Worm (Caenorhabditis elegans) whole organism, L1 larva: ENCODE results near the gene C16C8.22.

Source experiments
- C04F5.9 ChIP-seq: sonication (generic microtip); optimal IDR thresholded peaks from 2 replicates; lab custom pipeline; 2016; ENCODE audit warnings: missing genetic modification characterization, missing compliant biosample characterization
- C16A3.4 ChIP-seq: fragments of 150-350 bp; optimal IDR thresholded peaks from 2 replicates; lab custom pipeline; 2014; ENCODE audit warnings: missing biosample characterization, missing genetic modification characterization
- C34B4.2 ChIP-seq: sonication (generic microtip); optimal IDR thresholded peaks from 2 replicates; lab custom pipeline; 2017; ENCODE audit warnings: mild to moderate bottlenecking, missing genetic modification characterization, missing compliant biosample characterization
- F16B12.6 ChIP-seq: fragments of 150-350 bp; optimal IDR thresholded peaks from 2 replicates; lab custom pipeline; 2014; ENCODE audit warnings: missing biosample characterization, missing genetic modification characterization
- aha-1 ChIP-seq: fragments of 150-350 bp; optimal IDR thresholded peaks from 2 replicates; lab custom pipeline; 2014; ENCODE audit warnings: missing biosample characterization, missing genetic modification characterization
- ama-1 ChIP-seq: fragments of 150-350 bp; optimal IDR thresholded peaks from 2 replicates; lab custom pipeline; 2014
- blmp-1 ChIP-seq: fragments of 150-350 bp; optimal IDR thresholded peaks from 2 replicates; lab custom pipeline; 2014; ENCODE audit warnings: missing biosample characterization, missing genetic modification characterization
- ceh-63 ChIP-seq: fragments of 200-800 bp; sonication (Bioruptor generic); optimal IDR thresholded peaks from 2 replicates; lab custom pipeline; 2018; ENCODE audit warnings: mild to moderate bottlenecking, missing genetic modification characterization, missing compliant biosample characterization
- ceh-8 ChIP-seq: fragments of 200-800 bp; sonication (Bioruptor generic); optimal IDR thresholded peaks from 2 replicates; lab custom pipeline; 2018; ENCODE audit warnings: mild to moderate bottlenecking, missing genetic modification characterization, moderate library complexity, missing compliant biosample characterization
- ceh-82 ChIP-seq, 3 experiments: fragments of 150-350 bp in 1 of 3; sonication (generic microtip) in 2 of 3; optimal IDR thresholded peaks; 2 replicates each; lab custom pipeline; 2014 to 2017; ENCODE audit warnings: missing biosample characterization in 3 of 3, missing genetic modification characterization in 3 of 3
- ceh-90 ChIP-seq: sonication (generic microtip); optimal IDR thresholded peaks from 2 replicates; lab custom pipeline; 2016; ENCODE audit warnings: missing genetic modification characterization, missing compliant biosample characterization
- dpl-1 ChIP-seq, 3 experiments: fragments of 150-350 bp in 2 of 3; sonication (generic microtip) in 1 of 3; optimal IDR thresholded peaks; 2 replicates each; lab custom pipeline; 2014 to 2017; ENCODE audit warnings: missing biosample characterization in 3 of 3, missing genetic modification characterization in 3 of 3, missing genetic modification reagents in 3 of 3
- dsc-1 ChIP-seq: sonication (generic microtip); optimal IDR thresholded peaks from 2 replicates; lab custom pipeline; 2016; ENCODE audit warnings: mild to moderate bottlenecking, missing genetic modification characterization, missing compliant biosample characterization
- efl-1 ChIP-seq, 4 experiments: fragments of 150-350 bp; optimal IDR thresholded peaks in 3 of 4; peaks in 1 of 4; 1 replicate in 1 of 4; 2 replicates in 3 of 4; lab custom pipeline; 2014; ENCODE audit warnings: missing biosample characterization in 2 of 4, missing genetic modification characterization in 2 of 4, missing genetic modification reagents in 2 of 4
- efl-3 ChIP-seq: fragments of 200-800 bp; sonication (Bioruptor generic); optimal IDR thresholded peaks from 2 replicates; lab custom pipeline; 2018; ENCODE audit warnings: mild to moderate bottlenecking, missing genetic modification characterization, missing compliant biosample characterization
- elt-2 ChIP-seq: sonication (generic microtip); optimal IDR thresholded peaks from 2 replicates; lab custom pipeline; 2016; ENCODE audit warnings: missing genetic modification characterization, mild to moderate bottlenecking, inconsistent platforms, missing compliant biosample characterization, missing genetic modification reagents
- elt-3 ChIP-seq, 6 experiments: fragments of 150-350 bp in 1 of 6; sonication (generic microtip); optimal IDR thresholded peaks; 2 replicates each; lab custom pipeline; 2017 to 2018; ENCODE audit warnings: missing biosample characterization in 6 of 6, missing genetic modification characterization in 6 of 6, inconsistent platforms in 1 of 6
- fkh-10 ChIP-seq: sonication (generic microtip); optimal IDR thresholded peaks from 2 replicates; lab custom pipeline; 2017; ENCODE audit warnings: missing biosample characterization, missing genetic modification reagents, missing genetic modification characterization
- fkh-8 ChIP-seq: sonication (generic microtip); optimal IDR thresholded peaks from 2 replicates; lab custom pipeline; 2016; ENCODE audit warnings: mild to moderate bottlenecking, missing genetic modification characterization, missing compliant biosample characterization
- fos-1 ChIP-seq: fragments of 150-350 bp; optimal IDR thresholded peaks from 2 replicates; lab custom pipeline; 2014; ENCODE audit warnings: missing biosample characterization, missing genetic modification characterization
- grh-1 ChIP-seq: fragments of 200-800 bp; sonication (Bioruptor generic); IDR thresholded peaks from 2 replicates; pipeline ENCODE4 v1.3.6; 2022; ENCODE audit warnings: missing genetic modification reagents, missing genetic modification characterization, missing compliant biosample characterization
- jun-1 ChIP-seq: fragments of 150-350 bp; optimal IDR thresholded peaks from 2 replicates; lab custom pipeline; 2014; ENCODE audit warnings: missing biosample characterization, missing genetic modification reagents, missing genetic modification characterization
- lin-13 ChIP-seq: fragments of 150-350 bp; optimal IDR thresholded peaks from 2 replicates; lab custom pipeline; 2014; ENCODE audit warnings: missing biosample characterization, missing genetic modification reagents, missing genetic modification characterization
- lin-14 ChIP-seq: fragments of 200-800 bp; sonication (Bioruptor generic); optimal IDR thresholded peaks from 2 replicates; lab custom pipeline; 2018; ENCODE audit warnings: mild to moderate bottlenecking, missing genetic modification characterization, moderate library complexity, missing compliant biosample characterization
- lin-35 ChIP-seq, 2 experiments: fragments of 150-350 bp; optimal IDR thresholded peaks; 2 replicates each; lab custom pipeline; 2014; ENCODE audit warnings: missing biosample characterization in 2 of 2, missing genetic modification characterization in 2 of 2, missing genetic modification reagents in 2 of 2
- lin-39 ChIP-seq: fragments of 150-350 bp; optimal IDR thresholded peaks from 2 replicates; lab custom pipeline; 2014; ENCODE audit warnings: missing biosample characterization, missing genetic modification reagents, missing genetic modification characterization
- lir-3 ChIP-seq: sonication (generic microtip); optimal IDR thresholded peaks from 2 replicates; lab custom pipeline; 2016; ENCODE audit warnings: mild to moderate bottlenecking, missing genetic modification characterization, moderate library complexity, missing compliant biosample characterization; ENCODE audit not compliant: poor library complexity
- lsy-2 ChIP-seq, 2 experiments: fragments of 150-350 bp; optimal IDR thresholded peaks; 2 replicates each; lab custom pipeline; 2014; ENCODE audit warnings: missing biosample characterization in 2 of 2, missing genetic modification characterization in 2 of 2
- mab-9 ChIP-seq: fragments of 200-800 bp; sonication (Bioruptor generic); IDR thresholded peaks from 2 replicates; pipeline ENCODE4 v1.3.6; 2022; ENCODE audit warnings: missing genetic modification reagents, missing genetic modification characterization, missing compliant biosample characterization
- mdl-1 ChIP-seq, 2 experiments: fragments of 150-350 bp; optimal IDR thresholded peaks; 2 replicates each; lab custom pipeline; 2014 to 2017; ENCODE audit warnings: missing biosample characterization in 2 of 2, missing genetic modification characterization in 2 of 2, inconsistent platforms in 1 of 2
- mef-2 ChIP-seq: fragments of 150-350 bp; optimal IDR thresholded peaks from 2 replicates; lab custom pipeline; 2014; ENCODE audit warnings: missing biosample characterization, missing genetic modification characterization
- mep-1 ChIP-seq: fragments of 150-350 bp; optimal IDR thresholded peaks from 2 replicates; lab custom pipeline; 2014; ENCODE audit warnings: missing biosample characterization, missing genetic modification characterization
- nhr-12 ChIP-seq: sonication (generic microtip); optimal IDR thresholded peaks from 2 replicates; lab custom pipeline; 2017; ENCODE audit warnings: missing biosample characterization, missing genetic modification characterization
- nhr-237 ChIP-seq: fragments of 150-350 bp; optimal IDR thresholded peaks from 2 replicates; lab custom pipeline; 2014; ENCODE audit warnings: missing biosample characterization, missing genetic modification characterization
- nhr-28 ChIP-seq: fragments of 150-350 bp; optimal IDR thresholded peaks from 2 replicates; lab custom pipeline; 2014; ENCODE audit warnings: missing biosample characterization, missing genetic modification characterization
- nhr-77 ChIP-seq: fragments of 150-350 bp; optimal IDR thresholded peaks from 2 replicates; lab custom pipeline; 2014; ENCODE audit warnings: missing biosample characterization, missing genetic modification characterization
- pag-3 ChIP-seq: sonication (generic microtip); optimal IDR thresholded peaks from 2 replicates; lab custom pipeline; 2017; ENCODE audit warnings: missing genetic modification characterization, mild to moderate bottlenecking, missing compliant biosample characterization, antibody characterized with exemption, borderline replicate concordance; ENCODE audit not compliant: insufficient read depth
- pqm-1 ChIP-seq: sonication (generic microtip); optimal IDR thresholded peaks from 3 replicates; lab custom pipeline; 2017; ENCODE audit warnings: missing biosample characterization, missing genetic modification characterization
- rnt-1 ChIP-seq: sonication (generic microtip); optimal IDR thresholded peaks from 2 replicates; lab custom pipeline; 2016; ENCODE audit warnings: mild to moderate bottlenecking, missing genetic modification characterization, moderate library complexity, missing compliant biosample characterization
- skn-1 ChIP-seq: fragments of 150-350 bp; optimal IDR thresholded peaks from 2 replicates; lab custom pipeline; 2014; ENCODE audit warnings: missing biosample characterization, missing genetic modification characterization
- snpc-4 ChIP-seq: fragments of 150-350 bp; optimal IDR thresholded peaks from 2 replicates; lab custom pipeline; 2014; ENCODE audit warnings: missing biosample characterization, missing genetic modification characterization
- sox-4 ChIP-seq: sonication (generic microtip); optimal IDR thresholded peaks from 2 replicates; lab custom pipeline; 2016; ENCODE audit warnings: missing genetic modification characterization, missing compliant biosample characterization
- tlp-1 ChIP-seq: fragments of 150-350 bp; optimal IDR thresholded peaks from 2 replicates; lab custom pipeline; 2014; ENCODE audit warnings: missing biosample characterization, missing genetic modification characterization
- unc-130 ChIP-seq: fragments of 150-350 bp; optimal IDR thresholded peaks from 2 replicates; lab custom pipeline; 2017; ENCODE audit warnings: missing biosample characterization, missing genetic modification characterization, inconsistent platforms
- unc-62 ChIP-seq: fragments of 150-350 bp; optimal IDR thresholded peaks from 2 replicates; lab custom pipeline; 2014; ENCODE audit warnings: missing biosample characterization, missing genetic modification reagents, missing genetic modification characterization

C16C8.22 gene

DNA sequence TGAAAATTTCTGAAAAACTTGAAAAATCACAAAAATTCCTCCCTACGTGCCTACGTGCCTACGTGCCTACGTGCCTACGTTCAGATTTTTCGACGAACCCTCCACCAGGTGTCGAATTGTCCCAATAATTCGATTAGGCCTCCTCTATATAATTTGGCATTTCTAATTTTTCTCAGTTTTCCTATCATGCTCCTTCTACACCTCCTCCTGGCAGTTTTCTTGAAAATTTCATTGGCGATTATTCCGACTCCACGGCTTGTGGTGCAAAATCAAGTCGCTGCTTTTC is 2.5 kb downstream of the C16C8.22 start, which contains the start of gene C16C8.17:
Gene C16C8.17 (plus strand): TSS at position 187 of the 286 bp plus-strand sequence.
- TF ChIP-seq nhr-28 (tag; lab: Kevin White, UChicago) (no peak), skn-1 (tag; lab: Kevin White, UChicago) (no peak), unc-130 (no peak), C04F5.9 (tag; lab: Kevin White, UChicago) (no peak), unc-62 (GFP tag; lab: Kevin White, UChicago) (no peak), dsc-1 (tag; lab: Kevin White, UChicago) (no peak), C34B4.2 (tag; lab: Kevin White, UChicago) (no peak), lin-13 (GFP tag; lab: Kevin White, UChicago) (no peak)

DNA sequence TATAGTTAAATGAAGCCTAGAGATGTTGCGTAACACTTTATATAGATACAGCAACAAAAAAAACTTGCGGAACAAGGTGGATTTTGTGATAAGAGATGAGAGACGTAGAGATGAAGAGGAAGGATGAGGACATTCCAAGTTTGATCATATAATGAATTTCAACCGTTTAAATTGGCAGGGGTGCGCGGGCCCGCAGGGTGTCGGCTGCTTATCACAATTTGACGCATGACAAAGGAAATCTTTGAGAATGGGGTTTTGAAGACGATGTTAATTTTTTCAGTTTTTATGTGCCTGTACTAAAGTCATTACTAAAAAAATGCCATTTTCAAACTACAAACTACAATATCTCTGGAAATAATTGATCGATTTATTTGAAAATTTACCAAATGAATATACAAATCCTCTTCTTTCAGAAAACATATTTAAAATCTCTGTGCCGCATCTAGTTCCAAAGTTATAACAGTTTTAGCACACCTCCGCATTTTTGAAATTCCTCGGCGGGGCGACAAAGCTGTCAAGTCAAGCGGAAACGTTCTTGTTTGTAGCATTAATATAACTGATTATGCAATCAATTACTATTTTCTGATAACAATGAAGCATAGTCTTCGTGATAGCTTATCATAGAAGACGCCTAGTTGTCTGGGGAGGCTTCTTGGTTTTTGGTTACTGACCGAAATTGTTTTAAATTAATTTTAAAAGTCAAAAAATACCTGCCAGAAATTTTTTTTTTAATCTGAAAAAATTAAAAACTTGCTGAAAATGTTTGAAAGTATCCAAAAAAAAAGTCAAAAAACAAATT is 3.0 kb downstream of the C16C8.22 start:
- peak; percentile 86 for TF ChIP-seq elt-2 (tag; lab: Kevin White, UChicago)
- no peak for TF ChIP-seq dpl-1 (GFP tag; optimal IDR thresholded peaks at IDR 0.05; lab: Kevin White, UChicago)
- peak; percentile 57 for TF ChIP-seq tlp-1 (tag; lab: Kevin White, UChicago)
- TF ChIP-seq snpc-4 = peak; percentile 59
- no peak for TF ChIP-seq sox-4 (tag; lab: Kevin White, UChicago)
- TF ChIP-seq, all 84 proteins: peak for 3

DNA sequence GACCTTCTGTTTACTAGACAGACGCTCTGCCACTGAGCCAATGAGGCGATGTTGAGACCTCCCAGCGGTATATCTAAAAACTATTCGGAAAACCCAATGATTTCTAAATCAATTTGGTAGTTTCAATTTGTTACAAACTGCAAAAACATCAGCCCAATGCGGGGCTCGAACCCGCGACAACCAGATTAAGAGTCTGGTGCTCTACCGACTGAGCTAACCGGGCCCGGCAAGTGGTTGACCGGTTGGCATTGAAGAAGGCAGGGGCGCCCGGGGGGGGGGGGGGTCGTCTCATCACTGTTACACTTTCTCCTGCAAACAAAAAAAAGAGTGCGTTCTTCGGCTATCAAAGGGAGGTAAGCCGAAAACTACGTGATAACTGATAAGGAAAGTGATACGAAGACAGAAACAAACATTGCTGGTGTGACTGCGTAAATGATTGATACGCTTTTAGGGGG is 3.8 kb downstream of the C16C8.22 start:
- peak; percentile 16 for TF ChIP-seq mep-1
- peak; percentile 66 for TF ChIP-seq blmp-1
- TF ChIP-seq efl-3 (GFP tag; lab: Kevin White, UChicago) = no peak
- no peak for TF ChIP-seq lin-39 (tag; lab: Kevin White, UChicago)
- TF ChIP-seq snpc-4 = no peak
- no peak for TF ChIP-seq ceh-8 (GFP tag; lab: Kevin White, UChicago)
- TF ChIP-seq F16B12.6 = no peak
- TF ChIP-seq ceh-82 (tag; optimal IDR thresholded peaks at IDR 0.05; lab: Kevin White, UChicago) = peak in 1 of 3 experiments; percentile 3
- peak; percentile 51 for TF ChIP-seq rnt-1 (tag; lab: Kevin White, UChicago)
- no peak for TF ChIP-seq C04F5.9 (tag; lab: Kevin White, UChicago)
- TF ChIP-seq fos-1 (tag; lab: Kevin White, UChicago) = no peak
- no peak for TF ChIP-seq nhr-237 (tag; lab: Kevin White, UChicago)
- TF ChIP-seq fkh-8 (tag; lab: Kevin White, UChicago) = no peak
- no peak for TF ChIP-seq mab-9
- no peak for TF ChIP-seq mdl-1 (tag; optimal IDR thresholded peaks at IDR 0.05; lab: Kevin White, UChicago)
- TF ChIP-seq unc-62 (GFP tag; lab: Kevin White, UChicago) = no peak
- no peak for TF ChIP-seq ceh-63 (GFP tag; lab: Kevin White, UChicago)
- no peak for TF ChIP-seq fkh-10 (GFP tag; lab: Kevin White, UChicago)
- TF ChIP-seq lsy-2 (tag; optimal IDR thresholded peaks at IDR 0.05; lab: Kevin White, UChicago) = no peak
- no peak for TF ChIP-seq aha-1 (tag; lab: Kevin White, UChicago)
- peak; percentile 60 for TF ChIP-seq lin-14 (GFP tag; lab: Kevin White, UChicago)
- TF ChIP-seq skn-1 (tag; lab: Kevin White, UChicago) = no peak
- peak; percentile 62 for TF ChIP-seq tlp-1 (tag; lab: Kevin White, UChicago)
- TF ChIP-seq lir-3 (tag; lab: Kevin White, UChicago) = no peak
- no peak for TF ChIP-seq sox-4 (tag; lab: Kevin White, UChicago)
- no peak for TF ChIP-seq lin-13 (GFP tag; lab: Kevin White, UChicago)
- peak in 1 of 2 experiments; percentile 20 for TF ChIP-seq efl-1 (optimal IDR thresholded peaks at IDR 0.05; lab: Kevin White, UChicago)
- TF ChIP-seq efl-1 (GFP tag; optimal IDR thresholded peaks at IDR 0.05 in 1 of 2; lab: Kevin White, UChicago) = no peak
- no peak for TF ChIP-seq ama-1 (lab: Kevin White, UChicago)
- TF ChIP-seq elt-3 (tag; optimal IDR thresholded peaks at IDR 0.05; lab: Kevin White, UChicago) = peak in 3 of 6 experiments; percentile 45 to 62 (median 46)
- no peak for TF ChIP-seq nhr-77
- no peak for TF ChIP-seq unc-130
- no peak for TF ChIP-seq mef-2 (tag; lab: Kevin White, UChicago)
- TF ChIP-seq nhr-12 (tag; lab: Kevin White, UChicago) = no peak
- peak; percentile 43 for TF ChIP-seq pqm-1
- 0 out of 2 replicates have a peak, but pooled peaks have one; percentile 6 for TF ChIP-seq grh-1 (GFP tag; lab: Robert Waterston, UW)
- peak in 1 of 2 experiments; percentile 54 for TF ChIP-seq lin-35 (GFP tag; optimal IDR thresholded peaks at IDR 0.05; lab: Kevin White, UChicago)
- peak; percentile 6 for TF ChIP-seq jun-1 (tag; lab: Kevin White, UChicago)
- TF ChIP-seq C16A3.4 (tag; lab: Kevin White, UChicago) = no peak
- TF ChIP-seq pag-3 = no peak
- no peak for TF ChIP-seq ceh-90 (tag; lab: Kevin White, UChicago)
